Worm (Caenorhabditis elegans) whole organism, L4/young adult: ENCODE data around the gene F46B6.12.

Experiments used
- W03F9.2 ChIP-seq: fragments of 150-350 bp; optimal IDR thresholded peaks from 2 replicates; lab custom pipeline; 2014; ENCODE audit warnings: missing biosample characterization, missing genetic modification characterization
- dao-5 ChIP-seq: sonication (generic microtip); optimal IDR thresholded peaks from 2 replicates; lab custom pipeline; 2016; ENCODE audit warnings: missing genotype, missing genetic modification characterization, moderate library complexity, missing compliant biosample characterization
- him-1 ChIP-seq: sonication (generic microtip); optimal IDR thresholded peaks from 2 replicates; lab custom pipeline; 2016; ENCODE audit warnings: missing genotype, missing genetic modification reagents, missing genetic modification characterization, missing compliant biosample characterization

F46B6.12 gene

DNA sequence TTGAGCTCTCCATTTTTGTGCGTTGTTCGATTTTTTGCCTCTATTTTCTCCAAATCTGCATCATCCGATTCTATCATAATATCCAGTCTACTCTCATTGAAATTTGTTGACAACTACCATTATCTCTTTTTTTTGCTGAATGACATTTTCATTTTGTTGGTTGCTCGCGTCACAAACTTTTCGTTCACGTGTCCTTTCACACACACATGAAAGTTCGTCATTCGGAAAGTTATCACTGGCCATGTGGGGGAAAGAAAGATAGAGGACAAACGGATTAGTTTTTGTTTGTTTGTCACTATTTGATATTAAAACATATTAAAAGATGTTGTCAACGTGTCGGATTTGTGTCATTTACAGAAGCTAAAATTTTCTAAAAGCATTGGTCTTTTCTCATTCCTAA is 19.4 kb upstream of the F46B6.12 start:
- no peak for TF ChIP-seq W03F9.2 (tag; lab: Kevin White, UChicago)
- TF ChIP-seq dao-5 = no peak
- no peak for TF ChIP-seq him-1

DNA sequence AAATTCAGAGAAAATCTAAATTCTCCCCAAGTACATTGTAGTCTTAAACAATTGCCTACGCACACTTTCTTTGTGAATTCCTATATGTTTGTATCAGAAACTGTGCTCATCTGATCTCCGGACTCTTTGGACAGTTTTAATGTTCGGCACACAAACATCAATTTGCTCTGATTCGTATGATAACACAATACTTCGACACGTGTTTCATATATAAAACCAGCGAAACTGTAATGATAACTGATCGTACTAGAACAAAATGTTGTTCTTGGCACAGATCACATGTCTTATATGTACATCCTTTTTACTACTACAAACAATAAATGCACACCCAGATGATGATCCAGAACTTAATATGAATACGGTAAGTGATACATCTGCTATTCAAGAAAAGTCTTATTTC is 15.7 kb upstream of the F46B6.12 start, which contains the start of gene lipl-2:
TSS of gene lipl-2 (plus strand) at position 236 of the 400 bp plus-strand sequence.
- TF ChIP-seq dao-5 (no peak), W03F9.2 (tag; lab: Kevin White, UChicago) (no peak), him-1 (no peak)

DNA sequence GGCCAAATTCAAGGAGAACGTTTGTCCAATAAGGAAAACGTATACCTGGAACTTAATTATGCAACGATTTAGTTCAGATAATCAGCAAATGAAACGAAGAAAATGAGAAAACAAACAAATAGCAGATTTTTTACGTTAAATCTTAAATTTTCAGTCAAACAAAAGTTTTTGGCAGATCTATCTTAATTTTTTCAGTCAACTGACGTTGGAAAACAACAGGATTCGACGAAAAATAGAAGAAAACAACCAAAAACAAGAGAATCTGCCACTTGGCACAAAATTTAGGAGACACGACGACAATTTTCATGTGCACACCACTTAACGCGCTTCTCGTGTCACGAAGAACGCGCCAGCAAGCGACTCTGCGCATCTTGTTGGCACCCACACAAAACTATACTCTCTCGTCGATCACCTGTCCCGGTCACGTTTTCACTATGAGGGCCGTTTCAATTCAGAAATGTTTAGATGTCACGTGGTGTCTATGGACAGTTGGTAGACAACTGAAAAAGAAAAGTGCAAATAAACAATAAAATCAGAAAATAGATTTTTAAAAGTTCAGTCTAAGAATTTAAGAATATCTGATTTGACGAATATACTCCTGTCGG is 14.1 kb upstream of the F46B6.12 start, which contains the start of gene ztf-7:
TSS of gene ztf-7 (minus strand) at position 51 of the 605 bp plus-strand sequence.
- TF ChIP-seq W03F9.2 (tag; lab: Kevin White, UChicago) (peak; percentile 96), him-1 (peak; percentile 68), dao-5 (no peak)

ce11 chrV:9786721-9787131 is 11.1 kb upstream of the F46B6.12 start, which contains the start of gene F46B6.6:
Gene F46B6.6, minus strand, starts transcription at chrV:9786868.
- no peak for TF ChIP-seq dao-5
- no peak for TF ChIP-seq W03F9.2 (tag; lab: Kevin White, UChicago)
- no peak for TF ChIP-seq him-1

DNA sequence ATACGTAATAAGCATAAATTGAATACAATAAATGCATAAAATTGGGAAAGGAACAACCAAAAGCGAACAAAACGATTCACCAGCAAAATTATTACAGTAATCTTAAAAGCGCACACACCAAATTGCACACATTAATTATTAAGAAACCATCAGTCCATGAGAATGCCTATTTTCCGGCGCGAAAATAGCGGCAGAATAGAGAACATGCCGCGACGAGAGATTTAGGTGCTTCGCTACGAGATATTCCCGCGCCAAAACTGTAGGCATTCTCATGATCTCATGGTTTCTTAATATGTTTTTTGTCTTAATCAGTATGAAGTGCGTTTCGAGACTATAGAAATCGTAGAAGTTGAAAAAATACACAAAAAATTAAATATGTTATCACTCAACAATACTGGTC is 8.6 kb upstream of the F46B6.12 start:
- TF ChIP-seq W03F9.2 (tag; lab: Kevin White, UChicago) (no peak), him-1 (no peak)

ce11 chrV:9782969-9783368 is 7.3 kb upstream of the F46B6.12 start, which contains the start of gene F46B6.5:
Gene F46B6.5, minus strand, starts transcription at chrV:9783069.
- TF ChIP-seq him-1 (no peak), W03F9.2 (tag; lab: Kevin White, UChicago) (no peak), dao-5 (no peak)

ce11 chrV:9782045-9782444 is 6.4 kb upstream of the F46B6.12 start:
- TF ChIP-seq W03F9.2 (tag; lab: Kevin White, UChicago) = no peak
- no peak for TF ChIP-seq dao-5
- no peak for TF ChIP-seq him-1

DNA sequence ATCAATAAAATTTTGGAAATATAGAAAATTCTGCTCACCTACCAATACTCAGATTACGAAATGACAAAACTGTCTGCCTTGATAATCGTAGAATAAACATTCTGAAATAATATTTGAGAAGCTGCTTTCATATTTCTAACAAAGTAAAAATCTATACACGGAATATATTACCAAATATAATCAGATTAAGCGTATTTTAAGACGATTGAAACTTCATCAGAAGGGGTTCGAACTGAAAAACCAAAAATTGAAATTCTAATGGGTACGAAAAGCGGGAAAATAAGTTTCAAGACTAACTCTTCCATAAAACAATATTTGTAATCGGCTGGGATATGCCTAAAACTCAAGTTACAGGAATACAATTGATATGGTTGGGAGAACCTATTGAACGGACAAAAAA is 3.8 kb upstream of the F46B6.12 start, which contains the start of gene F46B6.4:
TSS of gene F46B6.4 (minus strand) at position 101 of the 400 bp plus-strand sequence.
- TF ChIP-seq dao-5 = no peak
- TF ChIP-seq W03F9.2 (tag; lab: Kevin White, UChicago) = no peak
- no peak for TF ChIP-seq him-1

DNA sequence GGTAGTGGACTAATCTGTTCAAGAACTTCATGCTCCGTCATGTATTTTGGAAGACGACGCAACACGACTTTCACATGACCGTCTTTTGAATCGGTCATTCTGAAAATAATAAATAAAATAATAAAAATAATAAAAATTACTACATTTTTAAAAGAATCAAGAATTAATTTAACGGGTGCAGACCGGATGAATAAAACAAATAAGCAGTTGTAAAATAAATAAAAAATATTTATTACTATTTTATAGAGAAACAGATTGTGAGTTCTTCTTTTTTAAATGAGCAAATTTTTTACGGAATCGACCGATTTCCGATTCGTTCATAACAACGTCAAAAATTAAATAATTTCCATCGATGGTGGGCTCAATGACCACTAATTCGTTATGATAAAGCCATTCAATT is 2.0 kb upstream of the F46B6.12 start, which contains the start of gene smg-4:
TSS of gene smg-4 (minus strand) at position 101 of the 400 bp plus-strand sequence.
- no peak for TF ChIP-seq W03F9.2 (tag; lab: Kevin White, UChicago)
- no peak for TF ChIP-seq him-1
- TF ChIP-seq dao-5 = no peak

- TF ChIP-seq him-1 = no peak
- TF ChIP-seq dao-5 = no peak
- no peak for TF ChIP-seq W03F9.2 (tag; lab: Kevin White, UChicago)
Observed at ce11 chrV:9771970-9772369, 3.7 kb downstream of the F46B6.12 start, which contains the start of gene F46B6.2. Gene F46B6.2, plus strand, starts transcription at chrV:9772285.

- TF ChIP-seq dao-5 = no peak
- no peak for TF ChIP-seq him-1
- no peak for TF ChIP-seq W03F9.2 (tag; lab: Kevin White, UChicago)
Observed at ce11 chrV:9771311-9771710, 4.3 kb downstream of the F46B6.12 start.

DNA sequence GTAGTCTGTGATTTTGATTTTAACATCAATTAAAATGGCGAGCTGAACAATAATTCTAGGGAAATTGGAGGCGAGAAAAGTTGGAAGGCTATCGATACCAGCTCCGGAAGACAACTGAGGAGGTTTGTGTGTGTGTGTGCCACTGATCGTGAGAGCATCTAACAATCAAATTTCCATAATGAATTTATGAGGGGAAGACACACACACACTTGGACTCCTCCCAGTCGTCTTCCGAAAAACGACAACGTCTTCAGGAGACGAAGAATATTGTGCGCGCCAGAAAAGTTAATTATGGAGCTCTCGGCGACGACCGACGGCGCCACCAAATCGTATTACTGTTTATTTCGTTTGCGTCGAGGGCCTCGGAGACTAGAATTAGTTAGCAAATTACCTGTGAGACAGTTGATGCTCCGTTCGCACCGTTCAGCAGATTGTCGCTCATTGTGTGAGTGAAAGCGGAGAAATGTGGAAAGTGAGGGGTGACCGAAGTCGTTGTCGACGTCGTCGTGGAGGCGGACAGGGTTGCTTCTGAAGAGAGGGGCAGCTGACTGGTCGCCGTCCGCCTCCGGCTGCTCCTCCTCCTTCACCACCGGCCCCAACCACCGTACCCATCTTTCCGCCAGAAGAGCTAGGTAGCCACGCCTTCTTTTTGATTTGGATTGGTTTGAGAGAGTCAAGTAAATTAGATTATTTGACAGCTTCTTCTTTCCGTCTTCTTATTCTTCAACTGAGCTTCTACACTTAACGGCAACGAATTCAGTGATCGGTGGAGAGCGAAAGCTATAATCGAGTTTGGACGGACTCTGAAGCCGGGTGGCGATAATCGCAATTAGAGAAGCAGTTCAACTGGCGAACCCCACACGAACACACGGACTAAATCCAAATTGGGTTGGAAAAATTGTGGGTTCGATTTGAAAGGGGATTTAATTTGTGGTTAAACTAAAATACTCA is 6.5 kb downstream of the F46B6.12 start, which contains the start of gene unc-42:
TSS of gene unc-42 (minus strand) at position 564 of the 951 bp plus-strand sequence.
- TF ChIP-seq dao-5 = no peak

DNA sequence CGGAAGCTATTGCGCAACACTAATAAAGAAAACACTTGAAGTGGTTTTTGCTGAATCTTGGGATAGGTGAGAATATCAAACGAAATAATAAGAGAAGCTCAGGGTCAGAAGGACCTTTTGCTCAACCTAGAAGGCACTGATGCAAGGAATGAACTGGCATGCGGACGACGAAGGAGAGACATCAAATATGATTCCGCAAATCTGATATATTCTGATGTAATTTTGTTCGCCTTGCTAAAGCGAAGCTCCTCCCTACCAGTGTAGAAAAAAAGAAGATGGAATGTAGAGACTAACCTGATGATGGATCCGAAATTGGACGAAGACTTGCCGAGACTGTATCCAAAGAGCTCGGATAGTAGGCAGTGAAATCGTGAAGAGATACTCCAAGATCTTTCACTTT is 7.7 kb downstream of the F46B6.12 start:
- TF ChIP-seq him-1 (no peak), dao-5 (no peak), W03F9.2 (tag; lab: Kevin White, UChicago) (no peak)

- TF ChIP-seq W03F9.2 (tag; lab: Kevin White, UChicago) = no peak
- TF ChIP-seq him-1 = no peak
- no peak for TF ChIP-seq dao-5
Observed at ce11 chrV:9765622-9766021, 10.0 kb downstream of the F46B6.12 start.

DNA sequence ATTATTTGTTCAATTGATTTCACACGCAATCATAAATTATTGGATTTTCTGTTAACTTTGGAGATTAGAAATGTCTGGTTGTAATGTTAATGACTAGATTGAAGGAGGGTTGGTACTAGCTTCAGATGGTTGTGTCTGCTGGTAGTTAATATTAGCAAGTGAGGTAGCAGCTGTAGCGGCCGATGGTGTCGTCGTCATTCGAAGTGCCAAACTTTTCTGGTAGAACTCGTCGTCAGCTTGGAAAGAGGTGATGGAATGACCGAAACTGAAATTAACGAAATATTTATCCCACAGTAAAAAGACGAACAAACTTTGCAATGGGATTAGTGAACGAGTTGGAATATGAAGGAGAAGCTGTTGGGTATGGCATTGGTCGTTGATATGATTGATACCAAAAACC is 11.1 kb downstream of the F46B6.12 start:
- no peak for TF ChIP-seq him-1
- no peak for TF ChIP-seq W03F9.2 (tag; lab: Kevin White, UChicago)
- TF ChIP-seq dao-5 = no peak
